Worm (Caenorhabditis elegans) whole organism, L4/young adult: ENCODE measurements around the gene F34H10.3.

Source experiments
- W03F9.2 ChIP-seq: fragments of 150-350 bp; optimal IDR thresholded peaks from 2 replicates; lab custom pipeline; 2014; ENCODE audit warnings: missing biosample characterization, missing genetic modification characterization
- him-1 ChIP-seq: sonication (generic microtip); optimal IDR thresholded peaks from 2 replicates; lab custom pipeline; 2016; ENCODE audit warnings: missing genotype, missing genetic modification reagents, missing genetic modification characterization, missing compliant biosample characterization

DNA sequence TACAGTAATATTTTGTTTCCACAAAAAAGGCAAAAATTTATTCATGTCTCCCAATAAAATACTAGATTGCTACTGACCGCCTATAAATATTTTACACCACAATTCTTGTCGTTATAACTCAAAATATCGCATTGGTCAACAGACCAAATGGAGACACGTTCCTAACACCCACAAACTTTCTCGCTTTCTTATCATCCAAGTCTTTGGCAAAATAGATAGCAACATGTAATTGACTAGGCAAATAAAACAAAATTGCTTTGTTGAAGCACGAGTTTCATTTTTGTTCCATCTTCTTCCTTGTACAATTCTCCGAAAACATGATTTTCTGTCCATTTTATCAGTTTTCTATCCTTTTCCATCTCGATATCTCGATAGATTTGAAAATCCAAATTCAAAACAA lies 32.2 kb downstream of the F34H10.3 start:
- TF ChIP-seq W03F9.2 (no peak), him-1 (tag; lab: Kevin White, UChicago) (no peak)
